Fruit fly (Drosophila melanogaster) whole organism, pupa: ENCODE results near the gene Arl5.

Experiments
- CG12605 ChIP-seq: fragments of 200-800 bp; sonication (Bioruptor generic); IDR thresholded peaks from 2 replicates; pipeline ENCODE4 v1.3.6; 2022; ENCODE audit warnings: missing biosample characterization, missing genetic modification characterization
- CG13204 ChIP-seq: fragments of 200-800 bp; sonication (Bioruptor generic); optimal IDR thresholded peaks from 2 replicates; lab custom pipeline; 2018; ENCODE audit warnings: missing biosample characterization, mild to moderate bottlenecking, missing genetic modification characterization, moderate library complexity
- CG14655 ChIP-seq: fragments of 200-800 bp; sonication (Bioruptor generic); optimal IDR thresholded peaks from 3 replicates; lab custom pipeline; 2017; ENCODE audit warnings: mild to moderate bottlenecking, missing biosample characterization, missing genetic modification reagents, missing genetic modification characterization
- CG34367 ChIP-seq: fragments of 200-800 bp; sonication (Bioruptor generic); optimal IDR thresholded peaks from 2 replicates; lab custom pipeline; 2018; ENCODE audit warnings: missing biosample characterization, mild to moderate bottlenecking, missing genetic modification characterization
- CG8301 ChIP-seq: fragments of 200-800 bp; sonication (Bioruptor generic); optimal IDR thresholded peaks from 2 replicates; lab custom pipeline; 2018; ENCODE audit warnings: missing biosample characterization, mild to moderate bottlenecking, missing genetic modification characterization
- CG9948 ChIP-seq: fragments of 200-800 bp; sonication (Bioruptor generic); optimal IDR thresholded peaks from 2 replicates; lab custom pipeline; 2018; ENCODE audit warnings: missing biosample characterization, mild to moderate bottlenecking, missing genetic modification characterization, moderate library complexity
- D1 ChIP-seq: fragments of 200-800 bp; sonication (Bioruptor generic); optimal IDR thresholded peaks from 2 replicates; lab custom pipeline; 2018; ENCODE audit warnings: missing biosample characterization, mild to moderate bottlenecking, missing genetic modification characterization, moderate library complexity
- gl ChIP-seq: fragments of 200-800 bp; sonication (Bioruptor generic); optimal IDR thresholded peaks from 2 replicates; lab custom pipeline; 2018; ENCODE audit warnings: missing biosample characterization, mild to moderate bottlenecking, missing genetic modification characterization

dm6 chr3L:8346100-8346980 is 46.7 kb upstream of the Arl5 start, which contains the start of the genes CG7182 and GAPcenA:
- no peak for TF ChIP-seq CG13204
- peak; percentile 56 for TF ChIP-seq CG34367 (tag; lab: Kevin White, UChicago)
- TF ChIP-seq CG9948 (tag; lab: Kevin White, UChicago), result peak; percentile 64
- TF ChIP-seq D1 (tag; lab: Kevin White, UChicago), result no peak
- TF ChIP-seq CG14655 (GFP tag; lab: Kevin White, UChicago), result no peak
- no peak for TF ChIP-seq gl (tag; lab: Kevin White, UChicago)
- no peak for TF ChIP-seq CG12605 (GFP tag; lab: Robert Waterston, UW)
- no peak for TF ChIP-seq CG8301
